Fruit fly (Drosophila melanogaster) S2 (cell line): Measurements from ENCODE around the gene Rnp4F.

Source experiments
- CG8478 ChIP-seq: fragments of >200 bp; optimal IDR thresholded peaks from 2 replicates; lab custom pipeline; 2018
- CTCF ChIP-seq, 2 experiments: fragments of >200 bp; optimal IDR thresholded peaks; 2 replicates each; lab custom pipeline; 2018

Gene Rnp4F

dm6 chrX:5322459-5322883 lies at the start of gene Rnp4F:
TSS of gene Rnp4F (minus strand) at chrX:5322696.
- TF ChIP-seq CG8478 (lab: Kevin White, UChicago) = no peak
- peak in 1 of 2 experiments; percentile 8 for TF ChIP-seq CTCF (optimal IDR thresholded peaks at IDR 0.05; lab: Kevin White, UChicago)

DNA sequence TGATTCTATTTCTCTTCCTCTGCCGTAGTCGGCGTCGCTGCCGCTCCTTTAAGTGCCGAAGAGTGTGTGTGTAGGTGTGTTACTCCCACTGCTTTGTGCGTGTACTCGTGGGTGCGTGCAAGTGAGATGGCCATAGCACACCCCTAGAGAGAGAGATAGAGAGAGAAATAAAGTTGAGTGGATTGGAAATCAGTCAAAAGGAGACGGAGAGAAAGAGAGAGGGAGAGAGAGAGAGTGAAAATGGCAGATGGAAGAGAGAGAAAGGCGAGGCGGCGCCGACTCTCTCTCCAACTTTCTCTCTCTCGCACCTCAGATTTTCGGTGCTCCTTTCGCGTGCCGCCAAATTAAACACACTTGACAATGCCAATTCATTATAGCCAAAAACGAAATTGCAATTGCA lies 41.5 kb upstream of the Rnp4F start:
- TF ChIP-seq CTCF (optimal IDR thresholded peaks at IDR 0.05; lab: Kevin White, UChicago) (no peak), CG8478 (lab: Kevin White, UChicago) (no peak)

- TF ChIP-seq CTCF (optimal IDR thresholded peaks at IDR 0.05; lab: Kevin White, UChicago) = no peak
- TF ChIP-seq CG8478 (lab: Kevin White, UChicago) = no peak
Observed at dm6 chrX:5363116-5363515, 40.6 kb upstream of the Rnp4F start.

DNA sequence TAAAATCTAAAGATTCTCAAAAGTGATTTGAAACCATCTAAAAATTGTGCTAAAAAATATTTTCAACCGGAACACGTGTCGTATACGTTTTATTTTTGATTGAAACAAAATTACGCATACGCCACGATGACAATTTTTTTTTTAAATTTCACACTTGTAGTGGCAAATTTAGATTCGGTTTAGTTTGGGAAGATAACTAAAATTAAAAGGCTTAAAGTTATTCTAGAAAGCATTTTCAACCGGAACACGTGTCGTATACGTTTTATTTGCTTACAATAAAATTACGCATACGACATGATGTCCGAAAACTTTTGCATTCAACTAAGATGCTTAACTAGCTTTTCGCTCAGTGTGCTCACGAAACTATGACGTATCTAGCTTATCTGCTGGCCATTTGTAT lies 36.3 kb upstream of the Rnp4F start:
- TF ChIP-seq CG8478 (lab: Kevin White, UChicago) (no peak), CTCF (optimal IDR thresholded peaks at IDR 0.05; lab: Kevin White, UChicago) (no peak)

dm6 chrX:5357035-5357434 lies 34.5 kb upstream of the Rnp4F start:
- no peak for TF ChIP-seq CTCF (optimal IDR thresholded peaks at IDR 0.05; lab: Kevin White, UChicago)
- TF ChIP-seq CG8478 (lab: Kevin White, UChicago) = no peak

DNA sequence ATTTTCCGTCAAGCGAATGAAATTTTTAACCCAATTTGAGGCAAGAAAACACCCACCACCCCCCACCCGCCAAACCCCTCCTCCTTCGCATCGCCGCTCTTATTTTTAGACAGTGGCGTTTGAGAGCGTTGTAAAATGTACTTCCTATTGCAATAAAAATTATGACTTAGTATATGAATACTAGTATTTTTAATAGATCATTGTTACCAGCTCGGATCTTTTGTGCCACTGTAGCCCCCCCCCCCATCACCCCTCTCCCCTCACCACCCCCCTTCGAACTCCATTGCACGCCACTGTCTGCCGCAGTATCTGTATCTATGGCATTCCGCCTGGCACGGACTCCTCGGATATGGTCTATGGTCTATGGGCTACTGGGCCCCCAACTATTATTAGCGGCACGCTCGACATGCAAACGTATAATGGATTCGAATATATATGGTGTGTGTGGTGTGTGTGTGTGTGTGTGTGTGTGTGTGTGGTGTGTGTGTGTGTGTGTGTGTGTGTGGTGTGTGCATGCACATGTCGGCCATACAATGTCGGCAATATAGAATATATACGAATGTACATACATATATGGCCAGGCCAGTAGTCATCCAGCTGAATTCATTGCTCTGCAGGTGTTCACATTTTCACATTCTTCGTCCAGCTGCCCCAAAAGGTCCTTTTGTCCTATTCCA lies 27.5 kb upstream of the Rnp4F start:
- no peak for TF ChIP-seq CG8478 (lab: Kevin White, UChicago)
- TF ChIP-seq CTCF (optimal IDR thresholded peaks at IDR 0.05; lab: Kevin White, UChicago) = no peak

DNA sequence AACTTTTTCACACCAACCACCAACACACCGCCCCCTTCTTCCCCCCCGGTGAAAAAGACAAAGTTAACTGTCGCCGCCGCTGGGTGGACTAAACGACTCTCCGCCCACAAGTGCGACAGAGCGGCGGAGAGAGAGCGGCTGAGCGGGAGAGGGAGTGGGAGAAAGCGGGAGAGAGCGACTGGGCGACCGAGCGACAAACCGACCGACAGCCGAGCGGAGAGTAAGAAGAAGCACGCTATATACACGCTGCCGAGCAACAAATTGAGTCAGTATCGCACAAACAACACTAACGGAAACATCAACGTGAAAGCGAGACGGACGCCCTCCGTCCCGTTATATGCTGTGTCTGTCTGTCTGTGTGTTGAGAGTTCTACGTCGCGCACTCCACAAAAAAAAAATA lies 17.5 kb upstream of the Rnp4F start, which contains the start of gene SK:
Gene SK, plus strand, starts transcription at position 267 of the 400 bp plus-strand sequence.
- TF ChIP-seq CG8478 (lab: Kevin White, UChicago) = no peak

DNA sequence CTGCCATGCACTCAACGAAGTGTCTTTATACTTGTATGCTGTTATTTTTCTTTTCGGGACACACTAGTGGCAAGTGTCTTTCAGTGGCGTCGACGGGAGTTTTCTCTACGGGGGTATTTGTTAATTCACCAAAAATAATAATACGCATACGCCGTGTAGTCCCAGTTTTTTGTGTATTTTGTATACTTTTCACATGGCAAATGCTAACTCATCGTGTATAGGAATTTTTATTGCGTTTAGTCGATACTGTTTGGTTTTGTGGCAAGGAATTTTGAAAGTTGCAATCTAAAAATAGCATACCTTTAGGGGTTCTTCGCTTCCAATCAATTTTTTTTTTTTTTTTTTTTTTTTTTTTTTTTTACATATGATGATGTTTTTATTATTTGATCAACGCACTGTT lies 15.9 kb upstream of the Rnp4F start:
- no peak for TF ChIP-seq CTCF (optimal IDR thresholded peaks at IDR 0.05; lab: Kevin White, UChicago)
- TF ChIP-seq CG8478 (lab: Kevin White, UChicago) = no peak

dm6 chrX:5337316-5337715 lies 14.8 kb upstream of the Rnp4F start:
- no peak for TF ChIP-seq CTCF (optimal IDR thresholded peaks at IDR 0.05; lab: Kevin White, UChicago)
- no peak for TF ChIP-seq CG8478 (lab: Kevin White, UChicago)

DNA sequence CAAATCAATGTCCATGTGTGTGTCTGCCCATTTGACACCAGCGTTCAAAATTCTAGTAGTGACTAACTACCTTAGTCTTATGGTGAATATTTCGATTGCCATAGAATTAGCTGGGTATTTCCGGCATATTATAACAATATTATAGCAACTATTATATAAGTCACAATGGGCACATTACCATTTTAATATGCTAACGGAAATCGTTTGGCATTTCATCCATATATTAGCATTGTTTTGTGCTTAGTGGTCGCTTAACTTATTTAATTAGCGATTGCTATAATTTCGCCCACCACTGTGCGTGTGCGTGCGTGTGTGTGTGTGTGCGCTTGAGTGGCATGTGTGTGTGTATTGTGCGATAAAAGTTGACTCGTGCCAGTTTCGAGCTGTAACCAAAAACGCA lies 14.2 kb upstream of the Rnp4F start:
- TF ChIP-seq CTCF (optimal IDR thresholded peaks at IDR 0.05; lab: Kevin White, UChicago) = no peak
- no peak for TF ChIP-seq CG8478 (lab: Kevin White, UChicago)

DNA sequence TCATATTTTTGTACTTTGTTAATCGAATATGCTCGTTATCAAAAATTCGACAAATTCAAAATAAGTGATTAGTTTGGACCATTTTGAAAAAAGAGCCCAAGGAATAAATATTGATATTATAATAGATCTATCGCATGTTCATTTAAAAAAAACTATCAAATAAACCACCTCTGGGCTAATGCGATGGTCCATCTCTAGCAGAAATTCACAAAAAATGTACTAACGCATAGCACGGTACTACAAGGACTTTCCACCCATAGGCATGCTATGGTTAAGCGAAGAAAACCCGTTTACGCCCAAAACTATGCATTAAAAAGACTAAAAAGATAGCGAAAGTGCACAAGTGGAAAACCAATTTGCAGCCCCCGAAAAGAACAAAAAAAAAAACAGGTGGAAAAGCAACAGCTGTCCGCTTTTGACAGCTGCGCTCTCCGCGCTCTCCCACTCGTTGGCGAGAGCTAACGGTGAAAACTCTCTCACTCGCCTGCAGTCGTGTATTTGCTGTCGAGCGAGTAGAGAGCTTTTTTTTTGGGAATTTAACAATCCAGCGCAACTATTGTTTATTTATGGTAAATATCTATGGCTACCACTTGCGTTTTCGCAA lies 9.9 kb upstream of the Rnp4F start, which contains the start of gene CanB:
Gene CanB, plus strand, starts transcription at position 241 of the 604 bp plus-strand sequence.
- TF ChIP-seq CG8478 (lab: Kevin White, UChicago) (no peak), CTCF (optimal IDR thresholded peaks at IDR 0.05; lab: Kevin White, UChicago) (peak in 1 of 2 experiments; percentile 4)

- no peak for TF ChIP-seq CTCF (optimal IDR thresholded peaks at IDR 0.05; lab: Kevin White, UChicago)
- TF ChIP-seq CG8478 (lab: Kevin White, UChicago) = no peak
Observed at dm6 chrX:5329266-5329898, 6.9 kb upstream of the Rnp4F start, which contains the start of the genes CG3309 and XRCC1. TSS of gene CG3309 (minus strand) at chrX:5329347. TSS of gene XRCC1 (plus strand) at chrX:5329876.

DNA sequence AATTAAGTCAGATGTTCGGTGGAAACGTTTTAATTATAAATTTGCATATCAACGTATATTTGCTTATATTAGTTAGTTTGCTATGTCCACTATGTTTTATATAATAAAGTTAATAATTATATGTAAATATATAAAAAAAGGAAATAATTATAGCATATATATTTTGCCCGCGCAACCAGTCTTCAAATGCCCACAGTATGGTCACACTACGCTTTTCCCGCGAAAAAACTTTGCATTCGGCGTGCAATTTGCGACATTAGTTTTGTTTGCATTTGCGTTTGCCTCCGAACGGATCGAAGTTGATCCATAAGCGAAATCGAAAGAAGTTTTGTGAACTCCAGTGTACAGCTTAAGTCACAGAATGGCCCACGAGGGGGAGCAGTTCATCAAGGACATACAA lies 1.1 kb upstream of the Rnp4F start, which contains the start of gene Mcm3:
Gene Mcm3, plus strand, starts transcription at position 220 of the 400 bp plus-strand sequence.
- TF ChIP-seq CTCF (optimal IDR thresholded peaks at IDR 0.05; lab: Kevin White, UChicago) (no peak), CG8478 (lab: Kevin White, UChicago) (no peak)

dm6 chrX:5317170-5317569 lies 5.3 kb downstream of the Rnp4F start, which contains the start of the genes CG15930 and Sas10:
TSS of gene CG15930 (minus strand) at chrX:5317295.
TSS of gene Sas10 (plus strand) at chrX:5317409.
- no peak for TF ChIP-seq CTCF (optimal IDR thresholded peaks at IDR 0.05; lab: Kevin White, UChicago)
- TF ChIP-seq CG8478 (lab: Kevin White, UChicago) = no peak

DNA sequence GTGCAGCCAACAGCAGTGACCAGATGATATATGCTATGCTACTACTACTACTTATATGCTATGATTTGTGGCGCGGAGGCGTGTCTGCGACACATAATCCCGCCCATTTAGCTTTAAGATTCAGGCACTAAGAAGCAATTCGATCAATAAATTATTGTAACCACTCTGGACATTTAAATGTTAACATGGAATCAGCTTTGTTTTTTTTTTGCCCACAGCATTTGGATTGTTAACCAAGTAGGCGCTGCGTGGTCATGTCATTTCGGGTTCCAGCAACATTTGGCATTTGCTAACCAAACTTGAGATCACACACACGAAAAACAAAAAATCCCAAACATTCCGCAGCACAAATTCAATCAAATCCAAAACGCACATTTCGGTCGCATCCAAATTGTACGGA lies 9.5 kb downstream of the Rnp4F start, which contains the start of gene CG4198:
Gene CG4198, plus strand, starts transcription at position 301 of the 400 bp plus-strand sequence.
- TF ChIP-seq CG8478 (lab: Kevin White, UChicago) = no peak
- no peak for TF ChIP-seq CTCF (optimal IDR thresholded peaks at IDR 0.05; lab: Kevin White, UChicago)
